Worm (Caenorhabditis elegans): ENCODE results near the gene chil-7.

ce11 chrII:9838260-9838935 is 32.6 kb downstream of the chil-7 start, which contains the start of gene arrd-4:
- no peak for TF ChIP-seq hmg-4 (GFP tag; optimal IDR thresholded peaks at IDR 0.05)
- no peak for TF ChIP-seq ama-1 (optimal IDR thresholded peaks at IDR 0.05)
- no peak for TF ChIP-seq aly-1 (tag; optimal IDR thresholded peaks at IDR 0.05)

All from whole organism, early embryonic.